Worm (Caenorhabditis elegans) whole organism, young adult: Measurements from ENCODE around the gene Y11D7A.7.
"Not testable (repeated sequence)": the region's sequence is repeated elsewhere in the genome, so short reads cannot be mapped to it uniquely, and the experiment has no call there.

Source experiments
- B0336.3 ChIP-seq: fragments of 200-800 bp; sonication (Bioruptor generic); IDR thresholded peaks from 2 replicates; pipeline ENCODE4 v1.3.6; 2022; ENCODE audit warnings: missing genetic modification characterization, missing compliant biosample characterization
- F39B2.1 ChIP-seq: fragments of 200-800 bp; sonication (Bioruptor generic); IDR thresholded peaks from 2 replicates; pipeline ENCODE4 v1.3.6; 2022; ENCODE audit warnings: missing genetic modification reagents, missing genetic modification characterization, missing compliant biosample characterization
- aptf-2 ChIP-seq: fragments of 200-800 bp; sonication (Bioruptor generic); conservative IDR thresholded peaks from 2 replicates; pipeline ENCODE4 v1.3.6; 2022; ENCODE audit warnings: missing genetic modification reagents, missing genetic modification characterization, missing compliant biosample characterization
- ets-4 ChIP-seq: fragments of 200-800 bp; sonication (Bioruptor generic); optimal IDR thresholded peaks from 2 replicates; lab custom pipeline; 2018; ENCODE audit warnings: mild to moderate bottlenecking, missing genetic modification characterization, missing compliant biosample characterization
- lsl-1 ChIP-seq: fragments of 200-800 bp; sonication (Bioruptor generic); optimal IDR thresholded peaks from 2 replicates; lab custom pipeline; 2018; ENCODE audit warnings: mild to moderate bottlenecking, missing genetic modification characterization, moderate library complexity, missing compliant biosample characterization

- not testable (repeated sequence) for TF ChIP-seq F39B2.1; lsl-1 (GFP tag; lab: Kevin White, UChicago); B0336.3; aptf-2; ets-4 (GFP tag; lab: Kevin White, UChicago)
Observed at ce11 chrIV:9293825-9294224, 44.5 kb downstream of the Y11D7A.7 start, which contains the start of gene nhr-264.
